Worm (Caenorhabditis elegans) whole organism, young adult: ENCODE data around the gene mrpl-22.
A peak's percentile ranks its signal among the peaks of the same experiment; 100 is the strongest.

Experiments
- B0336.3 ChIP-seq: fragments of 200-800 bp; sonication (Bioruptor generic); IDR thresholded peaks from 2 replicates; pipeline ENCODE4 v1.3.6; 2022; ENCODE audit warnings: missing genetic modification characterization, missing compliant biosample characterization
- F22D6.2 ChIP-seq: sonication (generic microtip); optimal IDR thresholded peaks from 2 replicates; lab custom pipeline; 2016; ENCODE audit warnings: mild to moderate bottlenecking, missing genetic modification characterization, missing compliant biosample characterization
- F23B12.7 ChIP-seq: sonication (generic microtip); optimal IDR thresholded peaks from 2 replicates; lab custom pipeline; 2017; ENCODE audit warnings: missing genetic modification characterization, mild to moderate bottlenecking, missing compliant biosample characterization, antibody characterized with exemption, moderate library complexity; ENCODE audit not compliant: insufficient read depth
- K12H6.12 ChIP-seq: fragments of 200-800 bp; sonication (Bioruptor generic); optimal IDR thresholded peaks from 2 replicates; lab custom pipeline; 2018; ENCODE audit warnings: mild to moderate bottlenecking, missing genetic modification characterization, missing compliant biosample characterization
- T07F8.4 ChIP-seq: sonication (generic microtip); optimal IDR thresholded peaks from 2 replicates; lab custom pipeline; 2016; ENCODE audit warnings: mild to moderate bottlenecking, missing genetic modification characterization, moderate library complexity, missing compliant biosample characterization
- T26A5.8 ChIP-seq: sonication (generic microtip); optimal IDR thresholded peaks from 2 replicates; lab custom pipeline; 2016; ENCODE audit warnings: missing genetic modification characterization, missing compliant biosample characterization
- Y56A3A.18 ChIP-seq: fragments of 200-800 bp; sonication (Bioruptor generic); IDR thresholded peaks from 2 replicates; pipeline ENCODE4 v1.3.6; 2022; ENCODE audit warnings: missing genetic modification reagents, missing genetic modification characterization, missing compliant biosample characterization
- Y95B8A.8 ChIP-seq: fragments of 200-800 bp; sonication (Bioruptor generic); IDR thresholded peaks from 2 replicates; pipeline ENCODE4 v1.3.6; 2022; ENCODE audit warnings: missing genetic modification reagents, missing genetic modification characterization, missing compliant biosample characterization
- akir-1 ChIP-seq: fragments of 200-800 bp; sonication (Bioruptor generic); optimal IDR thresholded peaks from 2 replicates; lab custom pipeline; 2018; ENCODE audit warnings: mild to moderate bottlenecking, missing genetic modification characterization, moderate library complexity, missing compliant biosample characterization
- aptf-2 ChIP-seq: fragments of 200-800 bp; sonication (Bioruptor generic); conservative IDR thresholded peaks from 2 replicates; pipeline ENCODE4 v1.3.6; 2022; ENCODE audit warnings: missing genetic modification reagents, missing genetic modification characterization, missing compliant biosample characterization
- aptf-3 ChIP-seq: fragments of 200-800 bp; sonication (Bioruptor generic); IDR thresholded peaks from 2 replicates; pipeline ENCODE4 v1.3.6; 2022; ENCODE audit warnings: missing genetic modification characterization, missing compliant biosample characterization
- attf-6 ChIP-seq: fragments of 200-800 bp; sonication (Bioruptor generic); IDR thresholded peaks from 2 replicates; pipeline ENCODE4 v1.3.6; 2022; ENCODE audit warnings: missing genetic modification reagents, missing genetic modification characterization, missing compliant biosample characterization
- ccch-3 ChIP-seq: fragments of 200-800 bp; sonication (Bioruptor generic); optimal IDR thresholded peaks from 2 replicates; lab custom pipeline; 2018; ENCODE audit warnings: mild to moderate bottlenecking, missing genetic modification characterization, missing compliant biosample characterization
- cebp-1 ChIP-seq, 2 experiments: fragments of 200-800 bp in 1 of 2; sonication (Bioruptor generic) in 1 of 2; sonication (generic microtip) in 1 of 2; IDR thresholded peaks in 1 of 2; optimal IDR thresholded peaks in 1 of 2; 2 replicates each; pipeline versions ENCODE4 v1.3.6 to Lab custom; 2017 to 2022; ENCODE audit warnings: missing compliant biosample characterization in 2 of 2, missing genetic modification characterization in 2 of 2, mild to moderate bottlenecking in 1 of 2, missing genetic modification reagents in 1 of 2, moderate library complexity in 1 of 2
- ceh-100 ChIP-seq: fragments of 200-800 bp; sonication (Bioruptor generic); IDR thresholded peaks from 2 replicates; pipeline ENCODE4 v1.3.6; 2022; ENCODE audit warnings: missing genetic modification reagents, missing genetic modification characterization, missing compliant biosample characterization
- ceh-40 ChIP-seq: fragments of 200-800 bp; sonication (Bioruptor generic); IDR thresholded peaks from 2 replicates; pipeline ENCODE4 v1.3.6; 2022; ENCODE audit warnings: missing genetic modification characterization, missing compliant biosample characterization
- ceh-79 ChIP-seq: sonication (generic microtip); optimal IDR thresholded peaks from 2 replicates; lab custom pipeline; 2017; ENCODE audit warnings: mild to moderate bottlenecking, missing genetic modification characterization, missing compliant biosample characterization
- dox-1 ChIP-seq: fragments of 200-800 bp; sonication (Bioruptor generic); IDR thresholded peaks from 2 replicates; pipeline ENCODE4 v1.3.6; 2022; ENCODE audit warnings: missing genetic modification reagents, missing genetic modification characterization, missing compliant biosample characterization
- egl-44 ChIP-seq: fragments of 200-800 bp; sonication (Bioruptor generic); IDR thresholded peaks from 2 replicates; pipeline ENCODE4 v1.3.6; 2022; ENCODE audit warnings: missing genetic modification reagents, missing genetic modification characterization, missing compliant biosample characterization
- him-1 ChIP-seq: sonication (generic microtip); optimal IDR thresholded peaks from 2 replicates; lab custom pipeline; 2016; ENCODE audit warnings: missing genotype, missing genetic modification reagents, missing genetic modification characterization, missing compliant biosample characterization
- hmg-1.2 ChIP-seq: fragments of 200-800 bp; sonication (Bioruptor generic); IDR thresholded peaks from 2 replicates; pipeline ENCODE4 v1.3.6; 2022; ENCODE audit warnings: missing genetic modification reagents, missing genetic modification characterization, missing compliant biosample characterization
- hrde-1 ChIP-seq: sonication (generic microtip); optimal IDR thresholded peaks from 2 replicates; lab custom pipeline; 2016; ENCODE audit warnings: missing genetic modification characterization, mild to moderate bottlenecking, missing compliant biosample characterization, moderate library complexity, missing genotype, missing genetic modification reagents, borderline replicate concordance
- let-607 ChIP-seq, 2 experiments: fragments of 200-800 bp in 1 of 2; sonication (Bioruptor generic) in 1 of 2; sonication (generic microtip) in 1 of 2; optimal IDR thresholded peaks; 2 replicates each; lab custom pipeline; 2016 to 2018; ENCODE audit warnings: mild to moderate bottlenecking in 2 of 2, missing compliant biosample characterization in 2 of 2, missing genetic modification characterization in 2 of 2, moderate library complexity in 2 of 2, missing genotype in 1 of 2
- lsy-27 ChIP-seq: sonication (generic microtip); optimal IDR thresholded peaks from 2 replicates; lab custom pipeline; 2017; ENCODE audit warnings: missing genetic modification characterization, mild to moderate bottlenecking, missing compliant biosample characterization, antibody characterized with exemption, missing genotype, borderline replicate concordance; ENCODE audit not compliant: insufficient read depth
- madf-10 ChIP-seq: sonication (generic microtip); optimal IDR thresholded peaks from 2 replicates; lab custom pipeline; 2016; ENCODE audit warnings: mild to moderate bottlenecking, missing genetic modification characterization, missing compliant biosample characterization
- madf-6 ChIP-seq: fragments of 200-800 bp; sonication (Bioruptor generic); IDR thresholded peaks from 2 replicates; pipeline ENCODE4 v1.3.6; 2022; ENCODE audit warnings: missing genetic modification reagents, missing genetic modification characterization, missing compliant biosample characterization
- mel-28 ChIP-seq: sonication (generic microtip); optimal IDR thresholded peaks from 2 replicates; lab custom pipeline; 2016; ENCODE audit warnings: borderline replicate concordance, mild to moderate bottlenecking, missing genetic modification characterization, missing compliant biosample characterization
- nfya-2 ChIP-seq: fragments of 200-800 bp; sonication (Bioruptor generic); IDR thresholded peaks from 2 replicates; pipeline ENCODE4 v1.3.6; 2022; ENCODE audit warnings: missing genetic modification reagents, missing genetic modification characterization, missing compliant biosample characterization
- pbrm-1 ChIP-seq: fragments of 200-800 bp; sonication (Bioruptor generic); IDR thresholded peaks from 2 replicates; pipeline ENCODE4 v1.3.6; 2022; ENCODE audit warnings: missing genetic modification reagents, missing genetic modification characterization, missing compliant biosample characterization
- pha-4 ChIP-seq: fragments of 150-350 bp; sonication (generic microtip); optimal IDR thresholded peaks from 2 replicates; lab custom pipeline; 2014; ENCODE audit warnings: missing biosample characterization, missing genetic modification reagents, missing genetic modification characterization
- rcor-1 ChIP-seq: fragments of 200-800 bp; sonication (Bioruptor generic); IDR thresholded peaks from 2 replicates; pipeline ENCODE4 v1.3.6; 2022; ENCODE audit warnings: missing genetic modification reagents, missing genetic modification characterization, missing compliant biosample characterization
- repo-1 ChIP-seq: sonication (generic microtip); optimal IDR thresholded peaks from 2 replicates; lab custom pipeline; 2017; ENCODE audit warnings: mild to moderate bottlenecking, missing genetic modification characterization, missing compliant biosample characterization
- sea-2 ChIP-seq: fragments of 200-800 bp; sonication (Bioruptor generic); IDR thresholded peaks from 2 replicates; pipeline ENCODE4 v1.3.6; 2022; ENCODE audit warnings: missing genetic modification characterization, missing compliant biosample characterization
- snpc-3.4 ChIP-seq: sonication (generic microtip); optimal IDR thresholded peaks from 2 replicates; lab custom pipeline; 2017; ENCODE audit warnings: missing genetic modification characterization, mild to moderate bottlenecking, missing compliant biosample characterization, antibody characterized with exemption, moderate library complexity, missing genotype, missing genetic modification reagents
- snpc-4 ChIP-seq, 5 experiments: fragments of 150-350 bp in 1 of 5; sonication (generic microtip) in 4 of 5; optimal IDR thresholded peaks; 2 replicates each; lab custom pipeline; 2014 to 2018; ENCODE audit warnings: missing genetic modification characterization in 5 of 5, missing biosample characterization in 3 of 5, antibody characterized with exemption in 2 of 5, mild to moderate bottlenecking in 2 of 5, missing compliant biosample characterization in 2 of 5, missing genotype in 2 of 5, moderate library complexity in 2 of 5, missing genetic modification reagents in 1 of 5
- somi-1 ChIP-seq: fragments of 200-800 bp; sonication (Bioruptor generic); optimal IDR thresholded peaks from 2 replicates; lab custom pipeline; 2018; ENCODE audit warnings: mild to moderate bottlenecking, missing genetic modification characterization, missing compliant biosample characterization
- sptf-2 ChIP-seq: fragments of 200-800 bp; sonication (Bioruptor generic); optimal IDR thresholded peaks from 2 replicates; lab custom pipeline; 2018; ENCODE audit warnings: mild to moderate bottlenecking, missing genetic modification characterization, missing compliant biosample characterization
- unc-62 ChIP-seq: fragments of 150-350 bp; optimal IDR thresholded peaks from 2 replicates; lab custom pipeline; 2014; ENCODE audit warnings: missing biosample characterization, missing genetic modification reagents, missing genetic modification characterization
- ztf-18 ChIP-seq: sonication (generic microtip); optimal IDR thresholded peaks from 2 replicates; lab custom pipeline; 2016; ENCODE audit warnings: missing genotype, mild to moderate bottlenecking, missing genetic modification characterization, missing compliant biosample characterization
- ztf-6 ChIP-seq: fragments of 200-800 bp; sonication (Bioruptor generic); IDR thresholded peaks from 2 replicates; pipeline ENCODE4 v1.3.6; 2022; ENCODE audit warnings: missing genetic modification reagents, missing genetic modification characterization, missing compliant biosample characterization

Gene mrpl-22

ce11 chrIII:10592729-10593128 is 22.5 kb upstream of the mrpl-22 start, which contains the start of gene Y45F3A.8:
Gene Y45F3A.8, minus strand, starts transcription at chrIII:10592829.
- no peak for TF ChIP-seq him-1 (tag; lab: Kevin White, UChicago)
- TF ChIP-seq madf-10 (tag; lab: Kevin White, UChicago): no peak

ce11 chrIII:10595066-10595465 is 20.2 kb upstream of the mrpl-22 start, which contains the start of gene Y45F3A.9:
Gene Y45F3A.9, minus strand, starts transcription at chrIII:10595166.
- TF ChIP-seq F22D6.2 (tag; lab: Kevin White, UChicago): no peak
- TF ChIP-seq lsy-27 (tag; lab: Kevin White, UChicago): no peak
- TF ChIP-seq T26A5.8 (tag; lab: Kevin White, UChicago): no peak

ce11 chrIII:10596387-10596786 is 18.9 kb upstream of the mrpl-22 start, which contains the start of gene Y39A1A.3:
Gene Y39A1A.3, minus strand, starts transcription at chrIII:10596487.
- TF ChIP-seq cebp-1 (GFP tag; IDR thresholded peaks at IDR 0.05; lab: Robert Waterston, UW) (no peak), cebp-1 (tag; optimal IDR thresholded peaks at IDR 0.05; lab: Kevin White, UChicago) (peak; percentile 14), repo-1 (tag; lab: Kevin White, UChicago) (no peak)

ce11 chrIII:10599699-10600098 is 15.6 kb upstream of the mrpl-22 start:
- TF ChIP-seq unc-62 (GFP tag; lab: Kevin White, UChicago) (no peak), pbrm-1 (0 out of 2 replicates have a peak, but pooled peaks have one; percentile 26), ccch-3 (GFP tag; lab: Kevin White, UChicago) (no peak), snpc-3.4 (tag; lab: Kevin White, UChicago) (no peak), aptf-3 (no peak), sptf-2 (GFP tag; lab: Kevin White, UChicago) (no peak), ceh-79 (tag; lab: Kevin White, UChicago) (no peak), hmg-1.2 (GFP tag; lab: Robert Waterston, UW) (peak; percentile 49; the same call in 1 of the 2 replicates), dox-1 (GFP tag; lab: Robert Waterston, UW) (no peak), rcor-1 (peak; percentile 7; the same call in 1 of the 2 replicates), somi-1 (GFP tag; lab: Kevin White, UChicago) (no peak), hrde-1 (tag; lab: Kevin White, UChicago) (no peak), K12H6.12 (tag; lab: Kevin White, UChicago) (peak; percentile 29), akir-1 (GFP tag; lab: Kevin White, UChicago) (no peak), snpc-4 (GFP tag; optimal IDR thresholded peaks at IDR 0.05; lab: Kevin White, UChicago) (no peak), snpc-4 (tag; optimal IDR thresholded peaks at IDR 0.05; lab: Kevin White, UChicago) (peak in 1 of 4 experiments; percentile 2), aptf-2 (no peak), ceh-40 (GFP tag; lab: Robert Waterston, UW) (no peak), B0336.3 (0 out of 2 replicates have a peak, but pooled peaks have one; percentile 28), let-607 (tag; optimal IDR thresholded peaks at IDR 0.05; lab: Kevin White, UChicago) (no peak), ceh-100 (GFP tag; lab: Robert Waterston, UW) (0 out of 2 replicates have a peak, but pooled peaks have one; percentile 9), F23B12.7 (tag; lab: Kevin White, UChicago) (peak; percentile 4), nfya-2 (GFP tag; lab: Robert Waterston, UW) (no peak), Y56A3A.18 (GFP tag; lab: Robert Waterston, UW) (no peak), egl-44 (GFP tag; lab: Robert Waterston, UW) (peak; percentile 32; the same call in 1 of the 2 replicates), him-1 (tag; lab: Kevin White, UChicago) (no peak), T07F8.4 (tag; lab: Kevin White, UChicago) (no peak), attf-6 (GFP tag; lab: Robert Waterston, UW) (no peak), cebp-1 (GFP tag; IDR thresholded peaks at IDR 0.05; lab: Robert Waterston, UW) (peak; percentile 59; the same call in 1 of the 2 replicates), cebp-1 (tag; optimal IDR thresholded peaks at IDR 0.05; lab: Kevin White, UChicago) (peak; percentile 92), ztf-18 (peak; percentile 29), pha-4 (tag; lab: Kevin White, UChicago) (peak; percentile 32), Y95B8A.8 (GFP tag; lab: Robert Waterston, UW) (no peak), sea-2 (no peak), ztf-6 (GFP tag; lab: Robert Waterston, UW) (no peak), mel-28 (tag; lab: Kevin White, UChicago) (no peak), madf-6 (GFP tag; lab: Robert Waterston, UW) (no peak)
